Worm (Caenorhabditis elegans): Measurements from ENCODE around the gene mfsd-11.

DNA sequence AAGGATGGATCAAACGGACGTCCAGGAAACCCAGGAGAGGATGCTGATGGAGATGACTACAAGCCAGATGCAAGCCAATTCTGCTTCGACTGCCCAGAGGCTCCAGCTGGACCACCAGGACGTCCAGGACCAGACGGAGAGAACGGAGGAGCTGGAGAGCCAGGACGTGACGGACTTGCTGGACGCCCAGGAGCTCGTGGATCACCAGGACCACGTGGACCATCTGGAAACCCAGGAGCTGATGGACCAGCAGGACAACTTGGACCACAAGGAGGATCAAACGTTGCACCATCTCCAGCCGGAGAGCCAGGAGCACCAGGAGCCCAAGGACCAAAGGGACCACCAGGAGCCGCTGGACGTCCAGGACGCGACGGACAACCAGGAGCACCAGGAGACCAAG lies 48.4 kb downstream of the mfsd-11 start:
- TF ChIP-seq egl-27 (tag; optimal IDR thresholded peaks at IDR 0.05) (no peak), ztf-4 (tag; optimal IDR thresholded peaks at IDR 0.05) (no peak), fos-1 (tag; optimal IDR thresholded peaks at IDR 0.05) (no peak), unc-130 (tag; optimal IDR thresholded peaks at IDR 0.05) (no peak), ceh-8 (GFP tag; optimal IDR thresholded peaks at IDR 0.05) (no peak), mab-9 (GFP tag; IDR thresholded peaks at IDR 0.05) (no peak), ces-1 (GFP tag; optimal IDR thresholded peaks at IDR 0.05) (no peak)

Measured in whole organism, L1 larva.